Worm (Caenorhabditis elegans) whole organism, L4 larva: Measurements from ENCODE around the gene F59B10.2.
A peak's percentile ranks its signal among the peaks of the same experiment; 100 is the strongest.

ENCODE experiments used
- T26A8.4 ChIP-seq: fragments of 200-800 bp; sonication (Bioruptor generic); IDR thresholded peaks from 2 replicates; pipeline ENCODE4 v1.3.6; 2022; ENCODE audit warnings: missing genetic modification characterization, missing compliant biosample characterization
- fos-1 ChIP-seq: fragments of 150-350 bp; optimal IDR thresholded peaks from 2 replicates; lab custom pipeline; 2014; ENCODE audit warnings: missing biosample characterization, missing genetic modification characterization
- lin-13 ChIP-seq: fragments of 150-350 bp; optimal IDR thresholded peaks from 2 replicates; lab custom pipeline; 2014; ENCODE audit warnings: missing biosample characterization, missing genetic modification reagents, missing genetic modification characterization
- lir-3 ChIP-seq: sonication (generic microtip); optimal IDR thresholded peaks from 2 replicates; lab custom pipeline; 2016; ENCODE audit warnings: mild to moderate bottlenecking, missing genetic modification characterization, missing compliant biosample characterization
- madf-5 ChIP-seq, 2 experiments: fragments of 200-800 bp; sonication (Bioruptor generic); IDR thresholded peaks; 2 replicates each; pipeline ENCODE4 v1.3.6; 2022; ENCODE audit warnings: missing compliant biosample characterization in 2 of 2, missing genetic modification characterization in 2 of 2
- mxl-2 ChIP-seq: fragments of 200-800 bp; sonication (Bioruptor generic); conservative IDR thresholded peaks from 2 replicates; pipeline ENCODE4 v1.3.6; 2022; ENCODE audit warnings: missing genetic modification reagents, missing genetic modification characterization, missing compliant biosample characterization
- nhr-237 ChIP-seq: sonication (generic microtip); optimal IDR thresholded peaks from 2 replicates; lab custom pipeline; 2017; ENCODE audit warnings: missing biosample characterization, missing genetic modification characterization
- nhr-6 ChIP-seq: fragments of 150-350 bp; optimal IDR thresholded peaks from 2 replicates; lab custom pipeline; 2014; ENCODE audit warnings: missing biosample characterization, missing genetic modification characterization
- nhr-77 ChIP-seq: fragments of 150-350 bp; optimal IDR thresholded peaks from 2 replicates; lab custom pipeline; 2014; ENCODE audit warnings: missing biosample characterization, missing genetic modification characterization
- pha-4 ChIP-seq, 2 experiments: fragments of 150-350 bp in 1 of 2; fragments of 200-800 bp in 1 of 2; sonication (Bioruptor generic) in 1 of 2; IDR thresholded peaks in 1 of 2; optimal IDR thresholded peaks in 1 of 2; 2 replicates each; pipeline versions ENCODE4 v1.3.6 to Lab custom; 2014 to 2022; ENCODE audit warnings: missing genetic modification characterization in 2 of 2, missing genetic modification reagents in 2 of 2, missing biosample characterization in 1 of 2, missing compliant biosample characterization in 1 of 2
- pqm-1 ChIP-seq: sonication (generic microtip); optimal IDR thresholded peaks from 2 replicates; lab custom pipeline; 2017; ENCODE audit warnings: missing biosample characterization, missing genetic modification characterization
- snpc-4 ChIP-seq: fragments of 150-350 bp; optimal IDR thresholded peaks from 2 replicates; lab custom pipeline; 2014; ENCODE audit warnings: missing biosample characterization, missing genetic modification characterization
- zag-1 ChIP-seq: fragments of 150-350 bp; optimal IDR thresholded peaks from 2 replicates; lab custom pipeline; 2014; ENCODE audit warnings: missing biosample characterization, missing genetic modification characterization

ce11 chrII:10541923-10542486 is 32.4 kb upstream of the F59B10.2 start, which contains the start of gene pro-1:
- TF ChIP-seq fos-1 (peak; percentile 60), zag-1 (tag; lab: Kevin White, UChicago) (no peak), pqm-1 (tag; lab: Kevin White, UChicago) (no peak), nhr-237 (tag; lab: Kevin White, UChicago) (no peak), pha-4 (GFP tag; IDR thresholded peaks at IDR 0.05; lab: Robert Waterston, UW) (peak; percentile 87), pha-4 (tag; optimal IDR thresholded peaks at IDR 0.05; lab: Kevin White, UChicago) (peak; percentile 32), nhr-6 (tag; lab: Kevin White, UChicago) (peak; percentile 76), lir-3 (no peak), snpc-4 (tag; lab: Kevin White, UChicago) (no peak), T26A8.4 (GFP tag; lab: Robert Waterston, UW) (peak; percentile 95), mxl-2 (no peak), lin-13 (GFP tag; lab: Kevin White, UChicago) (peak; percentile 6), madf-5 (GFP tag; IDR thresholded peaks at IDR 0.05; lab: Robert Waterston, UW) (peak; percentile 45 to 73), nhr-77 (tag; lab: Kevin White, UChicago) (peak; percentile 72)
